Fruit fly (Drosophila melanogaster) whole organism, embryonic: ENCODE data around the gene Cpsf5.

Source experiments
- ATbp ChIP-seq: fragments of 200-800 bp; sonication (Bioruptor generic); optimal IDR thresholded peaks from 2 replicates; lab custom pipeline; 2017; ENCODE audit warnings: missing biosample characterization, mild to moderate bottlenecking, missing genetic modification characterization, missing genetic modification reagents
- B-H2 ChIP-seq: fragments of 200-800 bp; sonication (Bioruptor generic); optimal IDR thresholded peaks from 2 replicates; lab custom pipeline; 2018; ENCODE audit warnings: missing biosample characterization, mild to moderate bottlenecking, missing genetic modification characterization
- Bgb ChIP-seq: fragments of 200-800 bp; sonication (Bioruptor generic); IDR thresholded peaks from 2 replicates; pipeline ENCODE4 v1.3.6; 2022; ENCODE audit warnings: missing biosample characterization, missing genetic modification characterization; ENCODE audit not compliant: partially characterized antibody
- CG10565 ChIP-seq: fragments of 200-800 bp; sonication (Bioruptor generic); optimal IDR thresholded peaks from 3 replicates; lab custom pipeline; 2016; ENCODE audit warnings: missing biosample characterization, mild to moderate bottlenecking, missing genetic modification characterization
- CG10979 ChIP-seq: fragments of 200-800 bp; sonication (Bioruptor generic); optimal IDR thresholded peaks from 2 replicates; lab custom pipeline; 2018; ENCODE audit warnings: missing biosample characterization, mild to moderate bottlenecking, missing genetic modification characterization, moderate library complexity
- CG12942 ChIP-seq: fragments of 200-800 bp; sonication (Bioruptor generic); optimal IDR thresholded peaks from 3 replicates; lab custom pipeline; 2016; ENCODE audit warnings: missing biosample characterization, missing genetic modification characterization
- CG2129 ChIP-seq: fragments of 200-800 bp; sonication (Bioruptor generic); IDR thresholded peaks from 2 replicates; pipeline ENCODE4 v1.3.6; 2022; ENCODE audit warnings: missing biosample characterization, missing genetic modification characterization; ENCODE audit not compliant: partially characterized antibody
- CG42726 ChIP-seq: fragments of 200-800 bp; sonication (Bioruptor generic); IDR thresholded peaks from 2 replicates; pipeline ENCODE4 v1.3.6; 2022; ENCODE audit warnings: missing biosample characterization, missing genetic modification characterization; ENCODE audit not compliant: partially characterized antibody
- CG43689 ChIP-seq: fragments of 200-800 bp; sonication (Bioruptor generic); IDR thresholded peaks from 2 replicates; pipeline ENCODE4 v1.3.6; 2022; ENCODE audit warnings: missing biosample characterization, missing genetic modification characterization
- CG5245 ChIP-seq: fragments of 200-800 bp; sonication (Bioruptor generic); optimal IDR thresholded peaks from 3 replicates; lab custom pipeline; 2016; ENCODE audit warnings: missing biosample characterization, missing genetic modification characterization
- CG7987 ChIP-seq: fragments of 200-800 bp; sonication (Bioruptor generic); optimal IDR thresholded peaks from 2 replicates; lab custom pipeline; 2018; ENCODE audit warnings: missing biosample characterization, mild to moderate bottlenecking, missing genetic modification characterization, moderate library complexity
- CG8089 ChIP-seq: fragments of 200-800 bp; sonication (Bioruptor generic); optimal IDR thresholded peaks from 3 replicates; lab custom pipeline; 2016; ENCODE audit warnings: missing biosample characterization, missing genetic modification characterization
- CG8359 ChIP-seq: fragments of 200-800 bp; sonication (Bioruptor generic); optimal IDR thresholded peaks from 2 replicates; lab custom pipeline; 2017; ENCODE audit warnings: missing biosample characterization, mild to moderate bottlenecking, missing genetic modification characterization, borderline replicate concordance
- D19A ChIP-seq: fragments of 200-800 bp; optimal IDR thresholded peaks from 3 replicates; lab custom pipeline; 2019; ENCODE audit warnings: missing biosample characterization, mild to moderate bottlenecking, missing genetic modification characterization, moderate library complexity
- Dip2 ChIP-seq: fragments of 200-800 bp; sonication (Bioruptor generic); IDR thresholded peaks from 2 replicates; pipeline ENCODE4 v1.3.6; 2022; ENCODE audit warnings: missing biosample characterization, missing genetic modification characterization
- GATAe ChIP-seq: fragments of 200-800 bp; sonication (Bioruptor generic); conservative IDR thresholded peaks from 2 replicates; pipeline ENCODE4 v1.3.6; 2022; ENCODE audit warnings: missing biosample characterization, missing genetic modification characterization
- HLH3B ChIP-seq: fragments of 200-800 bp; sonication (Bioruptor generic); IDR thresholded peaks from 2 replicates; pipeline ENCODE4 v1.3.6; 2022; ENCODE audit warnings: missing biosample characterization, missing genetic modification characterization
- HLH4C ChIP-seq: fragments of 200-800 bp; sonication (Bioruptor generic); IDR thresholded peaks from 3 replicates; pipeline ENCODE4 v1.3.6; 2022; ENCODE audit warnings: missing biosample characterization, missing genetic modification characterization; ENCODE audit not compliant: partially characterized antibody
- HLHmδ ChIP-seq: fragments of 200-800 bp; sonication (Bioruptor generic); optimal IDR thresholded peaks from 2 replicates; lab custom pipeline; 2018; ENCODE audit warnings: missing biosample characterization, mild to moderate bottlenecking, missing genetic modification characterization, moderate library complexity
- Hr3 ChIP-seq: fragments of 200-800 bp; sonication (Bioruptor generic); optimal IDR thresholded peaks from 3 replicates; lab custom pipeline; 2016; ENCODE audit warnings: missing biosample characterization, missing genetic modification characterization
- Lhr ChIP-seq: fragments of 200-800 bp; sonication (Bioruptor generic); optimal IDR thresholded peaks from 3 replicates; lab custom pipeline; 2017; ENCODE audit warnings: mild to moderate bottlenecking, missing biosample characterization, missing genetic modification reagents, missing genetic modification characterization
- Med ChIP-seq: fragments of 200-800 bp; sonication (Bioruptor generic); peaks from one replicate; lab custom pipeline; 2016; ENCODE audit warnings: missing biosample characterization, missing genetic modification characterization, mild to moderate bottlenecking, inconsistent platforms, moderate library complexity
- NFAT ChIP-seq: fragments of 200-800 bp; sonication (Bioruptor generic); IDR thresholded peaks from 2 replicates; pipeline ENCODE4 v1.3.6; 2022; ENCODE audit warnings: missing biosample characterization, missing genetic modification characterization
- Nf-YC ChIP-seq: fragments of 200-800 bp; optimal IDR thresholded peaks from 3 replicates; lab custom pipeline; 2019; ENCODE audit warnings: missing biosample characterization, mild to moderate bottlenecking, missing genetic modification characterization, moderate library complexity
- Sry-δ ChIP-seq: fragments of 200-800 bp; sonication (Bioruptor generic); optimal IDR thresholded peaks from 2 replicates; lab custom pipeline; 2016; ENCODE audit warnings: missing biosample characterization, missing genetic modification characterization
- TFAM ChIP-seq: fragments of 200-800 bp; sonication (Bioruptor generic); optimal IDR thresholded peaks from 2 replicates; lab custom pipeline; 2017; ENCODE audit warnings: missing biosample characterization, missing genetic modification characterization, inconsistent platforms
- ara ChIP-seq: fragments of 200-800 bp; sonication (Bioruptor generic); IDR thresholded peaks from 2 replicates; pipeline ENCODE4 v1.3.6; 2022; ENCODE audit warnings: missing biosample characterization, missing genetic modification characterization
- ase ChIP-seq: fragments of 200-800 bp; sonication (Bioruptor generic); IDR thresholded peaks from 3 replicates; pipeline ENCODE4 v1.3.6; 2022; ENCODE audit warnings: missing biosample characterization, missing genetic modification characterization
- ash1 ChIP-seq: fragments of 200-800 bp; sonication (Bioruptor generic); optimal IDR thresholded peaks from 2 replicates; lab custom pipeline; 2018; ENCODE audit warnings: missing biosample characterization, mild to moderate bottlenecking, missing genetic modification characterization
- bbx ChIP-seq: fragments of 200-800 bp; sonication (Bioruptor generic); IDR thresholded peaks from 2 replicates; pipeline ENCODE4 v1.3.6; 2022; ENCODE audit warnings: missing biosample characterization, missing genetic modification characterization; ENCODE audit not compliant: partially characterized antibody
- bigmax ChIP-seq: fragments of 200-800 bp; sonication (Bioruptor generic); optimal IDR thresholded peaks from 2 replicates; lab custom pipeline; 2018; ENCODE audit warnings: missing biosample characterization, mild to moderate bottlenecking, missing genetic modification characterization
- chm ChIP-seq: fragments of 200-800 bp; sonication (Bioruptor generic); IDR thresholded peaks from 2 replicates; pipeline ENCODE4 v1.3.6; 2022; ENCODE audit warnings: missing biosample characterization, missing genetic modification characterization
- corto ChIP-seq: fragments of 200-800 bp; sonication (Bioruptor generic); optimal IDR thresholded peaks from 2 replicates; lab custom pipeline; 2016; ENCODE audit warnings: missing biosample characterization, mild to moderate bottlenecking, missing genetic modification characterization, moderate library complexity
- crol ChIP-seq: fragments of 200-800 bp; sonication (Bioruptor generic); IDR thresholded peaks from 2 replicates; pipeline ENCODE4 v1.3.6; 2022; ENCODE audit warnings: missing biosample characterization, missing genetic modification characterization
- ems ChIP-seq: fragments of 200-800 bp; sonication (Bioruptor generic); optimal IDR thresholded peaks from 3 replicates; lab custom pipeline; 2016; ENCODE audit warnings: missing biosample characterization, missing genetic modification characterization
- fd96Cb ChIP-seq: fragments of 200-800 bp; sonication (Bioruptor generic); optimal IDR thresholded peaks from 2 replicates; lab custom pipeline; 2018; ENCODE audit warnings: missing biosample characterization, mild to moderate bottlenecking, missing genetic modification characterization, moderate library complexity
- ind ChIP-seq: fragments of 200-800 bp; sonication (Bioruptor generic); optimal IDR thresholded peaks from 3 replicates; lab custom pipeline; 2016; ENCODE audit warnings: missing biosample characterization, missing genetic modification characterization
- knrl ChIP-seq: fragments of 200-800 bp; sonication (Bioruptor generic); IDR thresholded peaks from 3 replicates; pipeline ENCODE4 v1.3.6; 2022; ENCODE audit warnings: missing biosample characterization, missing genetic modification characterization; ENCODE audit not compliant: partially characterized antibody
- lola ChIP-seq, 3 experiments: fragments of >200 bp in 2 of 3; fragments of 200-800 bp in 1 of 3; sonication (Bioruptor generic) in 1 of 3; optimal IDR thresholded peaks; 2 replicates each; lab custom pipeline; 2017 to 2019; ENCODE audit warnings: missing biosample characterization in 3 of 3, missing genetic modification characterization in 3 of 3, mild to moderate bottlenecking in 1 of 3, moderate library complexity in 1 of 3
- pb ChIP-seq: fragments of 200-800 bp; sonication (Bioruptor generic); optimal IDR thresholded peaks from 3 replicates; lab custom pipeline; 2016; ENCODE audit warnings: missing biosample characterization, missing genetic modification characterization
- pho ChIP-seq: fragments of 200-800 bp; sonication (Bioruptor generic); optimal IDR thresholded peaks from 2 replicates; lab custom pipeline; 2016; ENCODE audit warnings: missing biosample characterization, missing genetic modification characterization
- pita ChIP-seq: fragments of 200-800 bp; sonication (Bioruptor generic); optimal IDR thresholded peaks from 2 replicates; lab custom pipeline; 2017; ENCODE audit warnings: missing biosample characterization, mild to moderate bottlenecking, missing genetic modification characterization
- sens-2 ChIP-seq: fragments of 200-800 bp; sonication (Bioruptor generic); IDR thresholded peaks from 2 replicates; pipeline ENCODE4 v1.3.6; 2022; ENCODE audit warnings: missing biosample characterization, missing genetic modification characterization
- seq ChIP-seq: fragments of 200-800 bp; sonication (Bioruptor generic); IDR thresholded peaks from 2 replicates; pipeline ENCODE4 v1.3.6; 2022; ENCODE audit warnings: missing biosample characterization, missing genetic modification characterization
- slp2 ChIP-seq: fragments of 200-800 bp; sonication (Bioruptor generic); optimal IDR thresholded peaks from 2 replicates; lab custom pipeline; 2016; ENCODE audit warnings: missing biosample characterization, missing genetic modification characterization
- sr ChIP-seq: fragments of 200-800 bp; sonication (Bioruptor generic); IDR thresholded peaks from 3 replicates; pipeline ENCODE4 v1.3.6; 2022; ENCODE audit warnings: missing biosample characterization, missing genetic modification characterization
- tna ChIP-seq: fragments of 200-800 bp; sonication (Bioruptor generic); IDR thresholded peaks from 2 replicates; pipeline ENCODE4 v1.3.6; 2022; ENCODE audit warnings: missing biosample characterization, missing genetic modification characterization; ENCODE audit not compliant: partially characterized antibody
- vnd ChIP-seq: fragments of 200-800 bp; sonication (Bioruptor generic); IDR thresholded peaks from 3 replicates; pipeline ENCODE4 v1.3.6; 2022; ENCODE audit warnings: missing biosample characterization, missing genetic modification characterization; ENCODE audit not compliant: partially characterized antibody

Gene Cpsf5

DNA sequence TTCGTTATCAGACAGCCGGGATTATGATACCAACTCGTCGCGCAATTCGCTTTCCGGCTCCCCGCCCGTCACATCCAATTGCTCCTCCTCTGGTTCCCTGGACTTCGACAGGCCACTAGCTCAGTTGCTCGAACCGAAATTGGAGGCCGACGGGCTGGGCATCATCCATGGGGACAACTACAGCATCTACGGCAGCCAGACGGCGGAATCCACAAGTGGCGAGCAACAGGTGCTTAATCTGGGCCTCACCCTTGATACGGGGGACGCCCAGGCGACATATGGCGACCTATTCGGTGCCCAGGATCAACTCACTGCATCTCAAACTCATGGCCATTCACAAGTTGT lies 19.7 kb downstream of the Cpsf5 start (continued):
- TF ChIP-seq Lhr (GFP tag; lab: Kevin White, UChicago) (no peak), ATbp (GFP tag; lab: Kevin White, UChicago) (no peak), corto (GFP tag; lab: Kevin White, UChicago) (no peak), pita (GFP tag; lab: Kevin White, UChicago) (no peak), ash1 (GFP tag; lab: Kevin White, UChicago) (no peak), bigmax (no peak), Med (GFP tag; lab: Kevin White, UChicago) (no peak), Dip2 (GFP tag; lab: Robert Waterston, UW) (no peak), GATAe (GFP tag; lab: Robert Waterston, UW) (peak; percentile 14; the same call in 1 of the 2 replicates), tna (0 out of 2 replicates have a peak, but pooled peaks have one; percentile 5), fd96Cb (no peak), chm (no peak), lola (GFP tag; optimal IDR thresholded peaks at IDR 0.05; lab: Kevin White, UChicago) (no peak), sens-2 (no peak), CG12942 (GFP tag; lab: Kevin White, UChicago) (no peak), knrl (GFP tag; lab: Robert Waterston, UW) (no peak), HLH4C (GFP tag; lab: Robert Waterston, UW) (0 out of 3 replicates have a peak, but pooled peaks have one; percentile 48), CG7987 (GFP tag; lab: Kevin White, UChicago) (no peak), Nf-YC (tag; lab: Kevin White, UChicago) (no peak), HLH3B (GFP tag; lab: Robert Waterston, UW) (no peak), Sry-δ (GFP tag; lab: Kevin White, UChicago) (no peak), TFAM (no peak), seq (GFP tag; lab: Robert Waterston, UW) (peak; percentile 2; the same call in 1 of the 2 replicates), CG10565 (GFP tag; lab: Kevin White, UChicago) (no peak), Hr3 (GFP tag; lab: Kevin White, UChicago) (no peak), ase (GFP tag; lab: Robert Waterston, UW) (no peak), HLHmδ (GFP tag; lab: Kevin White, UChicago) (no peak)

- no peak for TF ChIP-seq bbx
- 0 out of 2 replicates have a peak, but pooled peaks have one; percentile 23 for TF ChIP-seq ara (GFP tag; lab: Robert Waterston, UW)
- TF ChIP-seq ems (GFP tag; lab: Kevin White, UChicago): no peak
- no peak for TF ChIP-seq CG5245
- TF ChIP-seq Bgb (GFP tag; lab: Robert Waterston, UW): no peak
- TF ChIP-seq pb (GFP tag; lab: Kevin White, UChicago): no peak
- TF ChIP-seq vnd (GFP tag; lab: Robert Waterston, UW): no peak
- TF ChIP-seq NFAT: peak; percentile 35; the same call in 1 of the 2 replicates
- TF ChIP-seq CG2129 (GFP tag; lab: Robert Waterston, UW): no peak
- TF ChIP-seq CG10979: no peak
- TF ChIP-seq CG8089 (GFP tag; lab: Kevin White, UChicago): no peak
- no peak for TF ChIP-seq ind (GFP tag; lab: Kevin White, UChicago)
- TF ChIP-seq crol (GFP tag; lab: Robert Waterston, UW): peak; percentile 24; the same call in 1 of the 2 replicates
- TF ChIP-seq pho (GFP tag; lab: Kevin White, UChicago): no peak
- no peak for TF ChIP-seq CG43689
- peak; percentile 91 for TF ChIP-seq sr (GFP tag; lab: Robert Waterston, UW)
- no peak for TF ChIP-seq CG8359
- TF ChIP-seq ash1 (GFP tag; lab: Kevin White, UChicago): no peak
- TF ChIP-seq CG42726 (GFP tag; lab: Robert Waterston, UW): 0 out of 2 replicates have a peak, but pooled peaks have one; percentile 21
- TF ChIP-seq fd96Cb: no peak
- TF ChIP-seq D19A (tag; lab: Kevin White, UChicago): peak; percentile 9
- no peak for TF ChIP-seq HLHmδ (GFP tag; lab: Kevin White, UChicago)
- TF ChIP-seq B-H2 (GFP tag; lab: Kevin White, UChicago): no peak
- TF ChIP-seq slp2 (GFP tag; lab: Kevin White, UChicago): no peak
These were observed 21.2 kb downstream of the Cpsf5 start for dm6 chr3L:9431848-9432623.
